Fruit fly (Drosophila melanogaster) whole organism, embryonic: Measurements from ENCODE around the gene Mkk4.

Experiments
- Adf1 ChIP-seq: fragments of 200-800 bp; sonication (Bioruptor generic); IDR thresholded peaks from 2 replicates; pipeline ENCODE4 v1.3.6; 2022; ENCODE audit warnings: missing biosample characterization, missing genetic modification characterization
- Atf-2 ChIP-seq: fragments of 200-800 bp; sonication (Bioruptor generic); optimal IDR thresholded peaks from 2 replicates; lab custom pipeline; 2016; ENCODE audit warnings: missing biosample characterization, missing genetic modification characterization
- Awh ChIP-seq: fragments of 200-800 bp; sonication (Bioruptor generic); IDR thresholded peaks from 2 replicates; pipeline ENCODE4, ENCODE4 v1.3.6; 2022; ENCODE audit warnings: missing biosample characterization, missing genetic modification characterization
- CG11085 ChIP-seq: fragments of 200-800 bp; sonication (Bioruptor generic); IDR thresholded peaks from 2 replicates; pipeline ENCODE4 v1.3.6; 2022; ENCODE audit warnings: missing biosample characterization, missing genetic modification characterization
- CG11560 ChIP-seq: fragments of 200-800 bp; sonication (Bioruptor generic); IDR thresholded peaks from 3 replicates; pipeline ENCODE4 v1.3.6; 2022; ENCODE audit warnings: missing biosample characterization, missing genetic modification characterization
- CG12155 ChIP-seq: fragments of 200-800 bp; sonication (Bioruptor generic); optimal IDR thresholded peaks from 3 replicates; lab custom pipeline; 2016; ENCODE audit warnings: missing biosample characterization, missing genetic modification characterization
- CG15514 ChIP-seq: fragments of 200-800 bp; sonication (Bioruptor generic); optimal IDR thresholded peaks from 3 replicates; lab custom pipeline; 2017; ENCODE audit warnings: missing biosample characterization, missing genetic modification characterization, mild to moderate bottlenecking, moderate library complexity, missing genetic modification reagents
- CG2202 ChIP-seq: fragments of 200-800 bp; sonication (Bioruptor generic); optimal IDR thresholded peaks from 2 replicates; lab custom pipeline; 2018; ENCODE audit warnings: missing biosample characterization, mild to moderate bottlenecking, missing genetic modification characterization
- CG2889 ChIP-seq: fragments of 200-800 bp; sonication (Bioruptor generic); IDR thresholded peaks from 3 replicates; pipeline ENCODE4 v1.3.6; 2022; ENCODE audit warnings: missing biosample characterization, missing genetic modification characterization
- CG33557 ChIP-seq: fragments of 200-800 bp; sonication (Bioruptor generic); optimal IDR thresholded peaks from 2 replicates; lab custom pipeline; 2019; ENCODE audit warnings: missing biosample characterization, mild to moderate bottlenecking, missing genetic modification characterization, moderate library complexity
- CG3838 ChIP-seq: fragments of 200-800 bp; sonication (Bioruptor generic); optimal IDR thresholded peaks from 3 replicates; lab custom pipeline; 2016; ENCODE audit warnings: missing biosample characterization, missing genetic modification characterization
- CG4424 ChIP-seq: fragments of 200-800 bp; sonication (Bioruptor generic); optimal IDR thresholded peaks from 3 replicates; lab custom pipeline; 2016; ENCODE audit warnings: missing biosample characterization, missing genetic modification characterization
- CG6254 ChIP-seq: fragments of 200-800 bp; sonication (Bioruptor generic); optimal IDR thresholded peaks from 3 replicates; lab custom pipeline; 2017; ENCODE audit warnings: mild to moderate bottlenecking, missing biosample characterization, missing genetic modification reagents, missing genetic modification characterization
- CG8478 ChIP-seq: fragments of >200 bp; optimal IDR thresholded peaks from 2 replicates; lab custom pipeline; 2018
- CG8924 ChIP-seq: fragments of 200-800 bp; optimal IDR thresholded peaks from 3 replicates; lab custom pipeline; 2019; ENCODE audit warnings: missing biosample characterization, mild to moderate bottlenecking, missing genetic modification characterization, moderate library complexity
- CG9437 ChIP-seq: fragments of 200-800 bp; sonication (Bioruptor generic); optimal IDR thresholded peaks from 2 replicates; lab custom pipeline; 2018; ENCODE audit warnings: missing biosample characterization, mild to moderate bottlenecking, missing genetic modification characterization
- CG9797 ChIP-seq: fragments of 200-800 bp; sonication (Bioruptor generic); optimal IDR thresholded peaks from 3 replicates; lab custom pipeline; 2018; ENCODE audit warnings: missing biosample characterization, mild to moderate bottlenecking, missing genetic modification characterization
- Doc3 ChIP-seq: fragments of 200-800 bp; sonication (Bioruptor generic); IDR thresholded peaks from 3 replicates; pipeline ENCODE4 v1.3.6; 2022; ENCODE audit warnings: missing biosample characterization, missing genetic modification characterization; ENCODE audit not compliant: partially characterized antibody
- Dref ChIP-seq: fragments of 200-800 bp; sonication (Bioruptor generic); IDR thresholded peaks from 2 replicates; pipeline ENCODE4 v1.3.6; 2022; ENCODE audit warnings: missing biosample characterization, missing genetic modification characterization
- HLH4C ChIP-seq: fragments of 200-800 bp; sonication (Bioruptor generic); IDR thresholded peaks from 3 replicates; pipeline ENCODE4 v1.3.6; 2022; ENCODE audit warnings: missing biosample characterization, missing genetic modification characterization; ENCODE audit not compliant: partially characterized antibody
- Lhr ChIP-seq: fragments of 200-800 bp; sonication (Bioruptor generic); optimal IDR thresholded peaks from 3 replicates; lab custom pipeline; 2017; ENCODE audit warnings: mild to moderate bottlenecking, missing biosample characterization, missing genetic modification reagents, missing genetic modification characterization
- Mrtf ChIP-seq: fragments of 200-800 bp; sonication (Bioruptor generic); IDR thresholded peaks from 3 replicates; pipeline ENCODE4 v1.3.6; 2022; ENCODE audit warnings: missing biosample characterization, missing genetic modification characterization
- NC2β ChIP-seq: fragments of 200-800 bp; sonication (Bioruptor generic); optimal IDR thresholded peaks from 2 replicates; lab custom pipeline; 2016; ENCODE audit warnings: missing biosample characterization, missing genetic modification characterization
- Opbp ChIP-seq: fragments of 200-800 bp; sonication (Bioruptor generic); IDR thresholded peaks from 3 replicates; pipeline ENCODE4 v1.3.6; 2022; ENCODE audit warnings: missing biosample characterization, missing genetic modification characterization; ENCODE audit not compliant: partially characterized antibody
- Sox102F ChIP-seq: fragments of 200-800 bp; sonication (Bioruptor generic); optimal IDR thresholded peaks from 2 replicates; lab custom pipeline; 2018; ENCODE audit warnings: missing biosample characterization, mild to moderate bottlenecking, missing genetic modification characterization, moderate library complexity
- bigmax ChIP-seq: fragments of 200-800 bp; sonication (Bioruptor generic); optimal IDR thresholded peaks from 2 replicates; lab custom pipeline; 2018; ENCODE audit warnings: missing biosample characterization, mild to moderate bottlenecking, missing genetic modification characterization
- cas ChIP-seq: fragments of 200-800 bp; sonication (Bioruptor generic); IDR thresholded peaks from 2 replicates; pipeline ENCODE4 v1.3.6; 2022; ENCODE audit warnings: missing biosample characterization, missing genetic modification characterization
- cg ChIP-seq: fragments of 200-800 bp; sonication (Bioruptor generic); optimal IDR thresholded peaks from 3 replicates; lab custom pipeline; 2019; ENCODE audit warnings: missing biosample characterization, mild to moderate bottlenecking, missing genetic modification characterization, moderate library complexity
- crp ChIP-seq, 2 experiments: fragments of 200-800 bp; sonication (Bioruptor generic); optimal IDR thresholded peaks; 2 replicates in 1 of 2; 3 replicates in 1 of 2; lab custom pipeline; 2017; ENCODE audit warnings: missing biosample characterization in 2 of 2, missing genetic modification characterization in 2 of 2, mild to moderate bottlenecking in 1 of 2, moderate library complexity in 1 of 2
- da ChIP-seq: fragments of 200-800 bp; sonication (Bioruptor generic); optimal IDR thresholded peaks from 2 replicates; lab custom pipeline; 2016; ENCODE audit warnings: missing biosample characterization, missing genetic modification characterization
- dati ChIP-seq: fragments of 200-800 bp; sonication (Bioruptor generic); IDR thresholded peaks from 2 replicates; pipeline ENCODE4 v1.3.6; 2022; ENCODE audit warnings: missing biosample characterization, missing genetic modification characterization
- dm ChIP-seq: fragments of 200-800 bp; sonication (Bioruptor generic); optimal IDR thresholded peaks from 3 replicates; lab custom pipeline; 2016; ENCODE audit warnings: missing biosample characterization, missing genetic modification characterization
- dysf ChIP-seq: fragments of 200-800 bp; sonication (Bioruptor generic); IDR thresholded peaks from 3 replicates; pipeline ENCODE4 v1.3.6; 2022; ENCODE audit warnings: missing biosample characterization, missing genetic modification characterization
- ems ChIP-seq: fragments of 200-800 bp; sonication (Bioruptor generic); optimal IDR thresholded peaks from 3 replicates; lab custom pipeline; 2016; ENCODE audit warnings: missing biosample characterization, missing genetic modification characterization
- eyg ChIP-seq: fragments of 200-800 bp; sonication (Bioruptor generic); optimal IDR thresholded peaks from 3 replicates; lab custom pipeline; 2016; ENCODE audit warnings: missing biosample characterization, missing genetic modification characterization
- gsb-n ChIP-seq: fragments of 200-800 bp; sonication (Bioruptor generic); optimal IDR thresholded peaks from 3 replicates; lab custom pipeline; 2018; ENCODE audit warnings: missing biosample characterization, mild to moderate bottlenecking, missing genetic modification characterization
- jing ChIP-seq: fragments of 200-800 bp; sonication (Bioruptor generic); optimal IDR thresholded peaks from 2 replicates; lab custom pipeline; 2018; ENCODE audit warnings: missing biosample characterization, mild to moderate bottlenecking, missing genetic modification characterization
- lilli ChIP-seq: fragments of 200-800 bp; sonication (Bioruptor generic); optimal IDR thresholded peaks from 3 replicates; lab custom pipeline; 2016; ENCODE audit warnings: missing biosample characterization, missing genetic modification characterization
- mam ChIP-seq: fragments of 200-800 bp; sonication (Bioruptor generic); optimal IDR thresholded peaks from 3 replicates; lab custom pipeline; 2016; ENCODE audit warnings: missing biosample characterization, missing genetic modification characterization
- p53 ChIP-seq: fragments of 200-800 bp; sonication (Bioruptor generic); optimal IDR thresholded peaks from 2 replicates; lab custom pipeline; 2016; ENCODE audit warnings: missing biosample characterization, missing genetic modification characterization
- pan ChIP-seq, 4 experiments: fragments of >200 bp in 3 of 4; fragments of 200-800 bp in 1 of 4; sonication (Bioruptor generic) in 1 of 4; optimal IDR thresholded peaks in 3 of 4; IDR thresholded peaks in 1 of 4; 2 replicates each; pipeline versions ENCODE4 v1.3.6 to Lab custom; 2017 to 2022; ENCODE audit warnings: missing biosample characterization in 2 of 4, missing genetic modification characterization in 2 of 4, mixed read lengths in 1 of 4
- schlank ChIP-seq: fragments of 200-800 bp; sonication (Bioruptor generic); optimal IDR thresholded peaks from 2 replicates; lab custom pipeline; 2018; ENCODE audit warnings: missing biosample characterization, mild to moderate bottlenecking, missing genetic modification characterization
- sd ChIP-seq: fragments of 200-800 bp; sonication (Bioruptor generic); optimal IDR thresholded peaks from 3 replicates; lab custom pipeline; 2018; ENCODE audit warnings: missing biosample characterization, mild to moderate bottlenecking, missing genetic modification characterization, moderate library complexity
- sens ChIP-seq: fragments of 200-800 bp; sonication (Bioruptor generic); peaks from one replicate; lab custom pipeline; 2016; ENCODE audit warnings: missing biosample characterization, missing genetic modification characterization
- slbo ChIP-seq: fragments of 200-800 bp; sonication (Bioruptor generic); IDR thresholded peaks from 2 replicates; pipeline ENCODE4 v1.3.6; 2022; ENCODE audit warnings: missing biosample characterization, missing genetic modification characterization
- tna ChIP-seq: fragments of 200-800 bp; sonication (Bioruptor generic); IDR thresholded peaks from 2 replicates; pipeline ENCODE4 v1.3.6; 2022; ENCODE audit warnings: missing biosample characterization, missing genetic modification characterization; ENCODE audit not compliant: partially characterized antibody
- unc-4 ChIP-seq: fragments of 200-800 bp; sonication (Bioruptor generic); IDR thresholded peaks from 2 replicates; pipeline ENCODE4 v1.3.6; 2022; ENCODE audit warnings: missing biosample characterization, missing genetic modification characterization; ENCODE audit not compliant: partially characterized antibody
- vfl ChIP-seq: fragments of 200-800 bp; sonication (Bioruptor generic); optimal IDR thresholded peaks from 2 replicates; lab custom pipeline; 2016; ENCODE audit warnings: missing biosample characterization, missing genetic modification characterization
- wor ChIP-seq: fragments of 200-800 bp; sonication (Bioruptor generic); IDR thresholded peaks from 2 replicates; pipeline ENCODE4 v1.3.6; 2022; ENCODE audit warnings: missing biosample characterization, missing genetic modification characterization
- zen2 ChIP-seq: fragments of 200-800 bp; sonication (Bioruptor generic); IDR thresholded peaks from 3 replicates; pipeline ENCODE4 v1.3.6; 2022; ENCODE audit warnings: missing biosample characterization, missing genetic modification characterization; ENCODE audit not compliant: partially characterized antibody

Mkk4 gene

DNA sequence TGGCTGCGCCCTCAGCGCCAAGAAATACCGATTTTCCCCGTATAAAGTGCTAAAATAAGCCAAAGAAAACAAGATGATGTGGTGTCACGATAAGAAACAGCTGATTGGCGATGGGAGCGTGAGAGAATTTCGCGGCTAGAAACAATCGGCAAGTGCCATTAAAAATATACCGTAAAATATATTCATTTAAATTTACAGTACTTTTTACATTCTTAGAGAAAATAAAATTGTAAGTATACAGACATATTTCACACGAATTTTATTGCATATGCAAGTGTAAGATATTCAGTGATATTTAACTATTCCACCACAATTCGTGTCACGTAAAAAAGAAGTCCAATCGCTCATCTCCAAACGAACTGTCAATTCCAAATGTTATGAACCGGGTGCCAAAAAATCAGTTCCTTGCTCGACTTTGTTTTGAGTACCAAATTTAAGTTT, 26.0 kb upstream of the Mkk4 start, which contains the start of the genes Unc50, CG11755 and CG8043 (continued):
- TF ChIP-seq CG4424 (GFP tag; lab: Kevin White, UChicago) (peak; percentile 78), da (GFP tag; lab: Kevin White, UChicago) (no peak), jing (GFP tag; lab: Kevin White, UChicago) (no peak), pan (optimal IDR thresholded peaks at IDR 0.05; lab: Kevin White, UChicago) (no peak), pan (GFP tag; optimal IDR thresholded peaks at IDR 0.05 in 1 of 2, IDR thresholded peaks at IDR 0.05 in 1 of 2) (peak in 1 of 2 experiments; percentile 56), CG6254 (GFP tag; lab: Kevin White, UChicago) (peak; percentile 41), CG8924 (tag; lab: Kevin White, UChicago) (peak; percentile 82), wor (peak; percentile 54), Opbp (GFP tag; lab: Robert Waterston, UW) (peak; percentile 91), sens (GFP tag; lab: Kevin White, UChicago) (peak; percentile 96), Awh (GFP tag; lab: Robert Waterston, UW) (0 out of 2 replicates have a peak, but pooled peaks have one; percentile 25), Atf-2 (GFP tag; lab: Kevin White, UChicago) (peak; percentile 53), slbo (GFP tag; lab: Robert Waterston, UW) (peak; percentile 83), schlank (tag; lab: Kevin White, UChicago) (peak; percentile 22), vfl (GFP tag; lab: Kevin White, UChicago) (peak; percentile 78), Sox102F (GFP tag; lab: Kevin White, UChicago) (peak; percentile 67), zen2 (GFP tag; lab: Robert Waterston, UW) (peak; percentile 95), CG8478 (no peak), Dref (peak; percentile 36; the same call in 1 of the 2 replicates), Adf1 (peak; percentile 73), Doc3 (peak; percentile 100), CG15514 (GFP tag; lab: Kevin White, UChicago) (peak; percentile 96), sd (tag; lab: Kevin White, UChicago) (no peak), CG2889 (GFP tag; lab: Robert Waterston, UW) (no peak; the same call in 2 of the 3 replicates), ems (GFP tag; lab: Kevin White, UChicago) (peak; percentile 47), CG11560 (tag; lab: Robert Waterston, UW) (no peak), Mrtf (peak; percentile 66; the same call in 2 of the 3 replicates), dysf (peak; percentile 86), NC2β (GFP tag; lab: Kevin White, UChicago) (peak; percentile 48), HLH4C (GFP tag; lab: Robert Waterston, UW) (peak; percentile 94), dm (no peak), CG9797 (GFP tag; lab: Kevin White, UChicago) (peak; percentile 84), unc-4 (GFP tag; lab: Robert Waterston, UW) (peak; percentile 98), p53 (GFP tag; lab: Kevin White, UChicago) (no peak), CG9437 (GFP tag; lab: Kevin White, UChicago) (peak; percentile 72), bigmax (GFP tag; lab: Kevin White, UChicago) (no peak), crp (GFP tag; optimal IDR thresholded peaks at IDR 0.05; lab: Kevin White, UChicago) (peak; percentile 94 to 98), CG11085 (peak; percentile 53; the same call in 1 of the 2 replicates), Lhr (GFP tag; lab: Kevin White, UChicago) (peak; percentile 58), cg (GFP tag; lab: Kevin White, UChicago) (no peak), dati (GFP tag; lab: Robert Waterston, UW) (no peak), CG3838 (peak; percentile 44), CG33557 (peak; percentile 79), gsb-n (peak; percentile 69), lilli (GFP tag; lab: Kevin White, UChicago) (peak; percentile 91), CG2202 (peak; percentile 32), cas (peak; percentile 76), tna (peak; percentile 84; the same call in 1 of the 2 replicates), CG12155 (GFP tag; lab: Kevin White, UChicago) (peak; percentile 77), eyg (GFP tag; lab: Kevin White, UChicago) (peak; percentile 23), mam (GFP tag; lab: Kevin White, UChicago) (peak; percentile 73)
